Fruit fly (Drosophila melanogaster) whole organism, embryonic: ENCODE results near the gene Polr3I.

Experiments
- Atf3 ChIP-seq: fragments of 200-800 bp; sonication (Bioruptor generic); optimal IDR thresholded peaks from 3 replicates; lab custom pipeline; 2016; ENCODE audit warnings: missing biosample characterization, missing genetic modification characterization
- Blimp-1 ChIP-seq: fragments of 200-800 bp; sonication (Bioruptor generic); optimal IDR thresholded peaks from 3 replicates; lab custom pipeline; 2018; ENCODE audit warnings: missing biosample characterization, missing genetic modification characterization, mild to moderate bottlenecking, moderate library complexity, missing genetic modification reagents
- BtbVII ChIP-seq: fragments of 200-800 bp; sonication (Bioruptor generic); optimal IDR thresholded peaks from 3 replicates; lab custom pipeline; 2017; ENCODE audit warnings: missing biosample characterization, mild to moderate bottlenecking, missing genetic modification characterization
- CG11093 ChIP-seq: fragments of 200-800 bp; sonication (Bioruptor generic); IDR thresholded peaks from 3 replicates; pipeline ENCODE4 v1.3.6; 2022; ENCODE audit warnings: missing biosample characterization, missing genetic modification characterization
- CG12236 ChIP-seq: fragments of 200-800 bp; sonication (Bioruptor generic); optimal IDR thresholded peaks from 2 replicates; lab custom pipeline; 2016; ENCODE audit warnings: missing biosample characterization, missing genetic modification characterization
- CG12391 ChIP-seq: fragments of 200-800 bp; sonication (Bioruptor generic); optimal IDR thresholded peaks from 3 replicates; lab custom pipeline; 2018; ENCODE audit warnings: missing biosample characterization, mild to moderate bottlenecking, missing genetic modification characterization, moderate library complexity
- CG15269 ChIP-seq: fragments of 200-800 bp; sonication (Bioruptor generic); optimal IDR thresholded peaks from 2 replicates; lab custom pipeline; 2018; ENCODE audit warnings: missing biosample characterization, mild to moderate bottlenecking, missing genetic modification characterization, moderate library complexity
- CG2120 ChIP-seq: fragments of 200-800 bp; sonication (Bioruptor generic); optimal IDR thresholded peaks from 3 replicates; lab custom pipeline; 2016; ENCODE audit warnings: missing biosample characterization, missing genetic modification characterization
- CG2129 ChIP-seq: fragments of 200-800 bp; sonication (Bioruptor generic); IDR thresholded peaks from 2 replicates; pipeline ENCODE4 v1.3.6; 2022; ENCODE audit warnings: missing biosample characterization, missing genetic modification characterization; ENCODE audit not compliant: partially characterized antibody
- CG31224 ChIP-seq: fragments of 200-800 bp; sonication (Bioruptor generic); IDR thresholded peaks from 2 replicates; pipeline ENCODE4 v1.3.6; 2022; ENCODE audit warnings: missing biosample characterization, missing genetic modification characterization
- CG31441 ChIP-seq: fragments of 200-800 bp; sonication (Bioruptor generic); IDR thresholded peaks from 2 replicates; pipeline ENCODE4 v1.3.6; 2022; ENCODE audit warnings: missing biosample characterization, missing genetic modification characterization
- CG33213 ChIP-seq: fragments of 200-800 bp; sonication (Bioruptor generic); optimal IDR thresholded peaks from 3 replicates; lab custom pipeline; 2016; ENCODE audit warnings: missing biosample characterization, missing genetic modification characterization
- CG5180 ChIP-seq: fragments of 200-800 bp; sonication (Bioruptor generic); optimal IDR thresholded peaks from 3 replicates; lab custom pipeline; 2017; ENCODE audit warnings: missing biosample characterization, missing genetic modification characterization, mild to moderate bottlenecking, moderate library complexity, missing genetic modification reagents
- CG6689 ChIP-seq: fragments of 200-800 bp; sonication (Bioruptor generic); IDR thresholded peaks from 2 replicates; pipeline ENCODE4 v1.3.6; 2022; ENCODE audit warnings: missing biosample characterization, missing genetic modification characterization
- CG7786 ChIP-seq: fragments of 200-800 bp; sonication (Bioruptor generic); optimal IDR thresholded peaks from 2 replicates; lab custom pipeline; 2016; ENCODE audit warnings: missing biosample characterization, missing genetic modification characterization
- Dbx ChIP-seq: fragments of 200-800 bp; sonication (Bioruptor generic); IDR thresholded peaks from 3 replicates; pipeline ENCODE4 v1.3.6; 2022; ENCODE audit warnings: missing biosample characterization, missing genetic modification characterization
- Dfd ChIP-seq, 2 experiments: fragments of >200 bp; optimal IDR thresholded peaks; 2 replicates each; lab custom pipeline; 2017; ENCODE audit warnings: missing biosample characterization in 2 of 2, missing genetic modification characterization in 2 of 2
- Dip2 ChIP-seq: fragments of 200-800 bp; sonication (Bioruptor generic); IDR thresholded peaks from 2 replicates; pipeline ENCODE4 v1.3.6; 2022; ENCODE audit warnings: missing biosample characterization, missing genetic modification characterization
- Dll ChIP-seq: fragments of 200-800 bp; sonication (Bioruptor generic); IDR thresholded peaks from 4 replicates; pipeline ENCODE4 v1.3.6; 2022; ENCODE audit warnings: missing biosample characterization, missing genetic modification characterization; ENCODE audit not compliant: partially characterized antibody
- Elba2 ChIP-seq: fragments of 200-800 bp; sonication (Bioruptor generic); optimal IDR thresholded peaks from 3 replicates; lab custom pipeline; 2016; ENCODE audit warnings: missing biosample characterization, missing genetic modification characterization
- Ets97D ChIP-seq: fragments of 200-800 bp; sonication (Bioruptor generic); optimal IDR thresholded peaks from 3 replicates; lab custom pipeline; 2016; ENCODE audit warnings: missing biosample characterization, missing genetic modification characterization
- Gsc ChIP-seq: fragments of 200-800 bp; sonication (Bioruptor generic); IDR thresholded peaks from 2 replicates; pipeline ENCODE4 v1.3.6; 2022; ENCODE audit warnings: missing biosample characterization, missing genetic modification characterization
- Gug ChIP-seq: fragments of 200-800 bp; sonication (Bioruptor generic); IDR thresholded peaks from 4 replicates; pipeline ENCODE4 v1.3.6; 2022; ENCODE audit warnings: missing biosample characterization, missing genetic modification characterization
- Hr78 ChIP-seq, 2 experiments: fragments of 200-800 bp in 1 of 2; fragments of >200 bp in 1 of 2; sonication (Bioruptor generic) in 1 of 2; optimal IDR thresholded peaks; 2 replicates each; lab custom pipeline; 2017 to 2019; ENCODE audit warnings: missing biosample characterization in 2 of 2, missing genetic modification characterization in 2 of 2, mild to moderate bottlenecking in 1 of 2, moderate library complexity in 1 of 2
- Jarid2 ChIP-seq: fragments of 200-800 bp; sonication (Bioruptor generic); optimal IDR thresholded peaks from 3 replicates; lab custom pipeline; 2017; ENCODE audit warnings: mild to moderate bottlenecking, missing biosample characterization, missing genetic modification reagents, missing genetic modification characterization
- Ravus ChIP-seq: fragments of 200-800 bp; sonication (Bioruptor generic); IDR thresholded peaks from 2 replicates; pipeline ENCODE4 v1.3.6; 2022; ENCODE audit warnings: missing biosample characterization, missing genetic modification characterization
- Rfx ChIP-seq: fragments of 200-800 bp; sonication (Bioruptor generic); IDR thresholded peaks from 2 replicates; pipeline ENCODE4 v1.3.6; 2022; ENCODE audit warnings: missing biosample characterization, missing genetic modification characterization
- Sin3A ChIP-seq: fragments of >200 bp; optimal IDR thresholded peaks from 2 replicates; lab custom pipeline; 2018
- Sox102F ChIP-seq: fragments of 200-800 bp; sonication (Bioruptor generic); optimal IDR thresholded peaks from 2 replicates; lab custom pipeline; 2018; ENCODE audit warnings: missing biosample characterization, mild to moderate bottlenecking, missing genetic modification characterization, moderate library complexity
- Xrp1 ChIP-seq: fragments of 200-800 bp; sonication (Bioruptor generic); IDR thresholded peaks from 2 replicates; pipeline ENCODE4 v1.3.6; 2022; ENCODE audit warnings: missing biosample characterization, missing genetic modification characterization
- abd-A ChIP-seq: fragments of 200-800 bp; sonication (Bioruptor generic); optimal IDR thresholded peaks from 3 replicates; lab custom pipeline; 2019; ENCODE audit warnings: missing biosample characterization, mild to moderate bottlenecking, missing genetic modification characterization, moderate library complexity
- ash1 ChIP-seq: fragments of 200-800 bp; sonication (Bioruptor generic); optimal IDR thresholded peaks from 2 replicates; lab custom pipeline; 2018; ENCODE audit warnings: missing biosample characterization, mild to moderate bottlenecking, missing genetic modification characterization
- cato ChIP-seq: fragments of 200-800 bp; sonication (Bioruptor generic); optimal IDR thresholded peaks from 2 replicates; lab custom pipeline; 2016; ENCODE audit warnings: missing biosample characterization, missing genetic modification characterization, borderline replicate concordance
- dmrt99B ChIP-seq: fragments of 200-800 bp; sonication (Bioruptor generic); optimal IDR thresholded peaks from 2 replicates; lab custom pipeline; 2018; ENCODE audit warnings: missing biosample characterization, mild to moderate bottlenecking, missing genetic modification characterization, moderate library complexity
- exex ChIP-seq: fragments of 200-800 bp; sonication (Bioruptor generic); optimal IDR thresholded peaks from 4 replicates; lab custom pipeline; 2018; ENCODE audit warnings: missing biosample characterization, mild to moderate bottlenecking, missing genetic modification characterization, moderate library complexity
- eyg ChIP-seq: fragments of 200-800 bp; sonication (Bioruptor generic); optimal IDR thresholded peaks from 3 replicates; lab custom pipeline; 2016; ENCODE audit warnings: missing biosample characterization, missing genetic modification characterization
- gce ChIP-seq: fragments of 200-800 bp; sonication (Bioruptor generic); IDR thresholded peaks from 3 replicates; pipeline ENCODE4 v1.3.6; 2022; ENCODE audit warnings: missing biosample characterization, missing genetic modification characterization
- gem ChIP-seq: fragments of 200-800 bp; sonication (Bioruptor generic); optimal IDR thresholded peaks from 2 replicates; lab custom pipeline; 2019; ENCODE audit warnings: missing biosample characterization, mild to moderate bottlenecking, missing genetic modification characterization, moderate library complexity
- ham ChIP-seq: fragments of 200-800 bp; sonication (Bioruptor generic); IDR thresholded peaks from 2 replicates; pipeline ENCODE4 v1.3.6; 2022; ENCODE audit warnings: missing biosample characterization, missing genetic modification characterization
- mam ChIP-seq: fragments of 200-800 bp; sonication (Bioruptor generic); optimal IDR thresholded peaks from 3 replicates; lab custom pipeline; 2016; ENCODE audit warnings: missing biosample characterization, missing genetic modification characterization
- otp ChIP-seq: fragments of 200-800 bp; sonication (Bioruptor generic); IDR thresholded peaks from 3 replicates; pipeline ENCODE4, ENCODE4 v1.3.6; 2022; ENCODE audit warnings: missing biosample characterization, missing genetic modification characterization
- pho ChIP-seq: fragments of 200-800 bp; sonication (Bioruptor generic); optimal IDR thresholded peaks from 2 replicates; lab custom pipeline; 2016; ENCODE audit warnings: missing biosample characterization, missing genetic modification characterization
- pzg ChIP-seq: fragments of 200-800 bp; sonication (Bioruptor generic); optimal IDR thresholded peaks from 3 replicates; lab custom pipeline; 2018; ENCODE audit warnings: missing biosample characterization, mild to moderate bottlenecking, missing genetic modification characterization, moderate library complexity
- salm ChIP-seq: fragments of 200-800 bp; sonication (Bioruptor generic); optimal IDR thresholded peaks from 2 replicates; lab custom pipeline; 2018; ENCODE audit warnings: missing biosample characterization, mild to moderate bottlenecking, missing genetic modification characterization
- sc ChIP-seq, 3 experiments: fragments of >200 bp in 2 of 3; fragments of 200-800 bp in 1 of 3; sonication (Bioruptor generic) in 1 of 3; optimal IDR thresholded peaks; 2 replicates in 2 of 3; 3 replicates in 1 of 3; lab custom pipeline; 2017; ENCODE audit warnings: mild to moderate bottlenecking in 1 of 3, missing biosample characterization in 1 of 3, missing genetic modification characterization in 1 of 3, missing genetic modification reagents in 1 of 3
- sd ChIP-seq: fragments of 200-800 bp; sonication (Bioruptor generic); optimal IDR thresholded peaks from 3 replicates; lab custom pipeline; 2018; ENCODE audit warnings: missing biosample characterization, mild to moderate bottlenecking, missing genetic modification characterization, moderate library complexity
- slp2 ChIP-seq: fragments of 200-800 bp; sonication (Bioruptor generic); optimal IDR thresholded peaks from 2 replicates; lab custom pipeline; 2016; ENCODE audit warnings: missing biosample characterization, missing genetic modification characterization
- sna ChIP-seq: fragments of 200-800 bp; sonication (Bioruptor generic); IDR thresholded peaks from 2 replicates; pipeline ENCODE4 v1.3.6; 2022; ENCODE audit warnings: missing biosample characterization, missing genetic modification characterization; ENCODE audit not compliant: partially characterized antibody
- tin ChIP-seq: fragments of 200-800 bp; sonication (Bioruptor generic); optimal IDR thresholded peaks from 3 replicates; lab custom pipeline; 2016; ENCODE audit warnings: missing biosample characterization, missing genetic modification characterization
- ttk ChIP-seq: fragments of 200-800 bp; sonication (Bioruptor generic); IDR thresholded peaks from 2 replicates; pipeline ENCODE4 v2.1.2; 2022; ENCODE audit warnings: missing biosample characterization, missing genetic modification characterization
- tup ChIP-seq: fragments of 200-800 bp; sonication (Bioruptor generic); optimal IDR thresholded peaks from 2 replicates; lab custom pipeline; 2016; ENCODE audit warnings: missing biosample characterization, mild to moderate bottlenecking, missing genetic modification characterization, moderate library complexity

Polr3I gene

DNA sequence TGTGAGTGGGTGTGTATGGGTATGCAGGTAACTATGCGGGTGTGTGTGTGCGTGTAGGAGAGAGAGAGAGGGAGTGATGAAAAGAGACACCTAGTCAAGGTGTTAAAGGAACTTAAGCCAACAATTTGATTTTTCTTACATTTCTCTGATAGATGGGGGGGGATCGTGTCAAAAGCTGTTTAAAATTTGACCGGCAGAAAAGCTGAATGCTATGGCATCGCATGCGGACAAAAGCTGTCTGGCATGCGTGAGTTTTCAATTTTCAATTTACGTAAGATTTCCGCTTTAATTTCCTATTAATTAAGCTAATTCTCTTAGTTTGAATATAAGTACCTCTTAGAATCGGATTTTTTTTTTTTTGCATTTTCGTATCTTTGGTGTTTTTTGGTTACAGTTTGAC, 44.5 kb upstream of the Polr3I start (continued):
- TF ChIP-seq tin (no peak), sd (tag; lab: Kevin White, UChicago) (no peak), Atf3 (GFP tag; lab: Kevin White, UChicago) (no peak), CG31224 (GFP tag; lab: Robert Waterston, UW) (no peak), Gug (GFP tag; lab: Robert Waterston, UW) (peak; percentile 14; the same call in 1 of the 4 replicates), exex (no peak), dmrt99B (tag; lab: Kevin White, UChicago) (no peak), ash1 (no peak), ttk (GFP tag; lab: Robert Waterston, UW) (peak; percentile 14; the same call in 1 of the 2 replicates), mam (GFP tag; lab: Kevin White, UChicago) (peak; percentile 29), salm (tag; lab: Kevin White, UChicago) (no peak), CG12236 (GFP tag; lab: Kevin White, UChicago) (no peak), Blimp-1 (GFP tag; lab: Kevin White, UChicago) (no peak), CG12391 (tag; lab: Kevin White, UChicago) (no peak), pzg (GFP tag; lab: Kevin White, UChicago) (peak; percentile 32), slp2 (GFP tag; lab: Kevin White, UChicago) (no peak), otp (GFP tag; lab: Robert Waterston, UW) (no peak), Elba2 (GFP tag; lab: Kevin White, UChicago) (no peak), CG15269 (no peak), CG7786 (no peak), BtbVII (no peak), abd-A (tag; lab: Kevin White, UChicago) (no peak), Sox102F (no peak), eyg (GFP tag; lab: Kevin White, UChicago) (no peak), pho (GFP tag; lab: Kevin White, UChicago) (no peak), CG2120 (peak; percentile 7), Hr78 (GFP tag; optimal IDR thresholded peaks at IDR 0.05; lab: Kevin White, UChicago) (no peak), CG31441 (GFP tag; lab: Robert Waterston, UW) (no peak), Gsc (GFP tag; lab: Robert Waterston, UW) (no peak), Sin3A (lab: Kevin White, UChicago) (no peak), CG33213 (GFP tag; lab: Kevin White, UChicago) (no peak), Jarid2 (no peak), Dll (no peak), Xrp1 (GFP tag; lab: Robert Waterston, UW) (no peak), Dip2 (GFP tag; lab: Robert Waterston, UW) (no peak), CG5180 (no peak), sna (GFP tag; lab: Robert Waterston, UW) (no peak), sc (optimal IDR thresholded peaks at IDR 0.05; lab: Kevin White, UChicago) (no peak), sc (GFP tag; optimal IDR thresholded peaks at IDR 0.05; lab: Kevin White, UChicago) (no peak), Dbx (no peak), ham (GFP tag; lab: Robert Waterston, UW) (no peak), gem (tag; lab: Kevin White, UChicago) (no peak), Ravus (no peak), CG6689 (GFP tag; lab: Robert Waterston, UW) (no peak), Rfx (GFP tag; lab: Robert Waterston, UW) (peak; percentile 55), Ets97D (GFP tag; lab: Kevin White, UChicago) (peak; percentile 33), Dfd (GFP tag; optimal IDR thresholded peaks at IDR 0.05; lab: Kevin White, UChicago) (no peak), CG11093 (no peak), tup (no peak), CG2129 (GFP tag; lab: Robert Waterston, UW) (no peak), cato (GFP tag; lab: Kevin White, UChicago) (no peak), gce (GFP tag; lab: Robert Waterston, UW) (no peak)
